Fruit fly (Drosophila melanogaster): ENCODE measurements around the gene CG9915.

CG9915 gene

DNA sequence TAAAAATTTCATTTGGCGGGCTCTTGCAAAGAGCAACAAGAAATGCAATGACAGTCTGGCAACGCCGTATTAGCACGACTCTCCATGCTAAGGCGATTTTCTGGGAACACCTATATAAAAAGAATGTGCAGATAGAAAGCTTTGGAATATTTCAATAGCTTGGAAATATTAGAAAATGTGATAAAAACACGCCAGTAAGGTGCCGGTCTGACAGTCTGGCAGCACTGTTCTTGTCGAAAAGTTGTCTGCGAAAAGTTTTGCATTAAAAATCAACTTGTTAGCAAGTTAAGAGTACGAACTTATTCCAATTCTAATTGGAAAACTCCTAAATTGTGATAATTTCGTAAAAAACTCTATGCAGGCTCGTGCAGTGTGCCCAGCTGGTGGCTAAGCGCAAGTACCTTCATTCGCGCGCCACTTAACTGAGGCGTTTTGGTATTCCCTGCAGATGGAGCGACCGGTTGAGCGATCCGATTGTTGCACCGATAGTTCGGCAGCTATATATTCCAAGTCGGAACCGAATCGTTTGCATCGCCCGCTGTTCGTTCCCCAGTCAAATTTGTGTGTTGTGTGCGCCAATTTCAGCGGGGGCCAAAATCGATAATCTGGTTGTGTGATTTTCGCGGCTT lies 34.9 kb downstream of the CG9915 start, which contains the start of gene eas (continued):
- TF ChIP-seq Dbx (GFP tag; IDR thresholded peaks at IDR 0.05) (0 out of 3 replicates have a peak, but pooled peaks have one; percentile 31), HmgD (GFP tag; optimal IDR thresholded peaks at IDR 0.05) (peak; percentile 50), CG33557 (GFP tag; optimal IDR thresholded peaks at IDR 0.05) (no peak), CG13287 (GFP tag; IDR thresholded peaks at IDR 0.05; ENCODE audit: partially characterized antibody) (peak; percentile 79), CG10267 (tag; optimal IDR thresholded peaks at IDR 0.05) (peak; percentile 31), hbn (GFP tag; IDR thresholded peaks at IDR 0.05; ENCODE audit: partially characterized antibody) (peak; percentile 42; the same call in 1 of the 2 replicates), CG3847 (GFP tag; IDR thresholded peaks at IDR 0.05) (peak; percentile 37; the same call in 1 of the 2 replicates), B-H1 (GFP tag; IDR thresholded peaks at IDR 0.05) (no peak), cato (GFP tag; optimal IDR thresholded peaks at IDR 0.05; ENCODE audit: borderline replicate concordance) (no peak), chm (GFP tag; IDR thresholded peaks at IDR 0.05) (peak; percentile 59; the same call in 1 of the 2 replicates), H15 (GFP tag; IDR thresholded peaks at IDR 0.05) (no peak), chn (GFP tag; optimal IDR thresholded peaks at IDR 0.05) (peak; percentile 27), Hr51 (GFP tag; optimal IDR thresholded peaks at IDR 0.05) (peak in 1 of 2 experiments; percentile 5), CG13123 (GFP tag; optimal IDR thresholded peaks at IDR 0.05) (no peak), nmo (GFP tag; optimal IDR thresholded peaks at IDR 0.05) (peak; percentile 58)

dm6 chrX:16275854-16276338 lies 37.0 kb downstream of the CG9915 start, which contains the start of the genes kat80 and Prosalpha4:
Gene kat80 (minus strand): TSS chrX:16276180.
Gene Prosalpha4 (plus strand): TSS chrX:16276270.
- TF ChIP-seq H2.0 (GFP tag; IDR thresholded peaks at IDR 0.05) (no peak), repo (GFP tag; optimal IDR thresholded peaks at IDR 0.05) (no peak), sr (GFP tag; IDR thresholded peaks at IDR 0.05) (no peak), pita (GFP tag; optimal IDR thresholded peaks at IDR 0.05) (no peak), al (GFP tag; IDR thresholded peaks at IDR 0.05) (no peak; the same call in 1 of the 2 replicates), CG17186 (GFP tag; optimal IDR thresholded peaks at IDR 0.05) (no peak), row (GFP tag; IDR thresholded peaks at IDR 0.05) (peak; percentile 77), CG8089 (GFP tag; optimal IDR thresholded peaks at IDR 0.05) (no peak), pho (GFP tag; optimal IDR thresholded peaks at IDR 0.05) (no peak), nmo (GFP tag; optimal IDR thresholded peaks at IDR 0.05) (peak; percentile 88), CG2202 (tag; optimal IDR thresholded peaks at IDR 0.05) (no peak), Bteb2 (GFP tag; optimal IDR thresholded peaks at IDR 0.05) (no peak), CoRest (tag; optimal IDR thresholded peaks at IDR 0.05) (peak; percentile 55), Pdp1 (GFP tag; optimal IDR thresholded peaks at IDR 0.05) (peak in 1 of 2 experiments; percentile 10), eyg (GFP tag; optimal IDR thresholded peaks at IDR 0.05) (no peak), CG4424 (GFP tag; optimal IDR thresholded peaks at IDR 0.05) (peak; percentile 29), luna (GFP tag; optimal IDR thresholded peaks at IDR 0.05) (no peak), CkIIα-i1 (GFP tag; IDR thresholded peaks at IDR 0.05) (no peak), Dbx (GFP tag; IDR thresholded peaks at IDR 0.05) (no peak), kah (GFP tag; optimal IDR thresholded peaks at IDR 0.05) (no peak), schlank (tag; optimal IDR thresholded peaks at IDR 0.05) (peak; percentile 24), HLH54F (GFP tag; optimal IDR thresholded peaks at IDR 0.05) (no peak), hbn (GFP tag; IDR thresholded peaks at IDR 0.05; ENCODE audit: partially characterized antibody) (peak; percentile 48), Side (GFP tag; optimal IDR thresholded peaks at IDR 0.05) (no peak), CG18011 (GFP tag; optimal IDR thresholded peaks at IDR 0.05) (no peak), CG7963 (GFP tag; IDR thresholded peaks at IDR 0.05; ENCODE audit: partially characterized antibody) (peak; percentile 39; the same call in 1 of the 3 replicates), CG6272 (GFP tag; IDR thresholded peaks at IDR 0.05) (no peak), CG9876 (GFP tag; optimal IDR thresholded peaks at IDR 0.05) (no peak), klu (GFP tag; IDR thresholded peaks at IDR 0.05) (no peak), ap (GFP tag; IDR thresholded peaks at IDR 0.05) (no peak), CG14050 (GFP tag; IDR thresholded peaks at IDR 0.05) (no peak), trem (tag; optimal IDR thresholded peaks at IDR 0.05) (peak; percentile 32), CG1529 (GFP tag; optimal IDR thresholded peaks at IDR 0.05) (no peak), Chrac-16 (GFP tag; optimal IDR thresholded peaks at IDR 0.05) (no peak), CG5245 (GFP tag; optimal IDR thresholded peaks at IDR 0.05) (no peak), CG17912 (GFP tag; optimal IDR thresholded peaks at IDR 0.05) (peak; percentile 60), CG3407 (GFP tag; optimal IDR thresholded peaks at IDR 0.05) (no peak)

Measured in whole organism, embryonic.